Worm (Caenorhabditis elegans) whole organism, young adult: ENCODE measurements around the gene D1086.7.
A peak's percentile ranks its signal among the peaks of the same experiment; 100 is the strongest.

Experiments
- dpl-1 ChIP-seq: fragments of 150-350 bp; optimal IDR thresholded peaks from 2 replicates; lab custom pipeline; 2014; ENCODE audit warnings: missing biosample characterization, missing genetic modification reagents, missing genetic modification characterization
- gei-17 ChIP-seq: fragments of 200-800 bp; sonication (Bioruptor generic); optimal IDR thresholded peaks from 2 replicates; lab custom pipeline; 2018; ENCODE audit warnings: mild to moderate bottlenecking, missing genetic modification characterization, missing compliant biosample characterization
- hmg-1.2 ChIP-seq: fragments of 200-800 bp; sonication (Bioruptor generic); IDR thresholded peaks from 2 replicates; pipeline ENCODE4 v1.3.6; 2022; ENCODE audit warnings: missing genetic modification reagents, missing genetic modification characterization, missing compliant biosample characterization
- lin-54 ChIP-seq: fragments of 200-800 bp; sonication (Bioruptor generic); optimal IDR thresholded peaks from 2 replicates; lab custom pipeline; 2018; ENCODE audit warnings: mild to moderate bottlenecking, missing genetic modification characterization, missing compliant biosample characterization
- lsl-1 ChIP-seq: fragments of 200-800 bp; sonication (Bioruptor generic); optimal IDR thresholded peaks from 2 replicates; lab custom pipeline; 2018; ENCODE audit warnings: mild to moderate bottlenecking, missing genetic modification characterization, moderate library complexity, missing compliant biosample characterization
- nhr-80 ChIP-seq: sonication (generic microtip); optimal IDR thresholded peaks from 2 replicates; lab custom pipeline; 2016; ENCODE audit warnings: missing genetic modification characterization, missing compliant biosample characterization
- snpc-4 ChIP-seq, 5 experiments: fragments of 150-350 bp in 1 of 5; sonication (generic microtip) in 4 of 5; optimal IDR thresholded peaks; 2 replicates each; lab custom pipeline; 2014 to 2018; ENCODE audit warnings: missing genetic modification characterization in 5 of 5, missing biosample characterization in 3 of 5, antibody characterized with exemption in 2 of 5, mild to moderate bottlenecking in 2 of 5, missing compliant biosample characterization in 2 of 5, missing genotype in 2 of 5, moderate library complexity in 2 of 5, missing genetic modification reagents in 1 of 5
- ztf-26 ChIP-seq: sonication (generic microtip); optimal IDR thresholded peaks from 2 replicates; lab custom pipeline; 2017; ENCODE audit warnings: missing genetic modification characterization, missing compliant biosample characterization

D1086.7 gene

DNA sequence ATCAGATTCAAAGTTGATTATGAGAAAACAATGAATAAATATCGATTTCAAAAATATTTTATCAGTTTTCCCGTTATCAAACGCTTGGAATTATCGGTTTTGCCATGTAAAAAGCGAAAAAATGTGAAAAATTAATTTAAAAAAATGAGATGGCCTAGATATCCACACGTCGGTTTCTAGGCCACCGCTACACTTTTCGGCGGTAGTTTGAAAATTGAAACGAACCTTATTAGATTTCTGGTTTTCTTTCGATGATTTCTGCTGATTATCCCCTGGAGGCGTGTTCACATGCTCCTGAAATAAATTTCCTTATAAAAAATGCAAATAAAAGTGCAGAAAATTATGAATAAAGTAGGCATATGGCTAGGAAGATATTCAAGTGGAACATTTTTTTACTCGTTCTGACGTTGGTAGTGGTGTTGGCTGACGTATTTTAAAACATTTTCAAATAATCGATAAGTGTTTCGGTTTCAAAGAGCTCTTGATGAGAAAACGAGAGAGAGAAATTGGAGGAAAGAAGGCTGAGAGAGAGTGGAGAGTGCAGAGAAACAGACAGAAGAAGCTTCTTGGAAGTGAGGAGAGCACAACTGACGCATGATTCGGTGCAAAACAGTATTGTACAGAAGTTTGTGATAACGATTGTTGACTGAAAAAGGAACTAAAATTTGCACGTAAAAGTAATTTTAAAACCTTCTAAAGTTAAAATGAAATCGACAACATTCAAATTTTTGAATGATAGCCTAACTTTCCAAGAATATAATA lies 49.1 kb downstream of the D1086.7 start:
- TF ChIP-seq lin-54 (peak; percentile 65), snpc-4 (GFP tag; optimal IDR thresholded peaks at IDR 0.05; lab: Kevin White, UChicago) (no peak), snpc-4 (tag; optimal IDR thresholded peaks at IDR 0.05; lab: Kevin White, UChicago) (no peak), lsl-1 (peak; percentile 17), hmg-1.2 (GFP tag; lab: Robert Waterston, UW) (0 out of 2 replicates have a peak, but pooled peaks have one; percentile 17), dpl-1 (GFP tag; lab: Kevin White, UChicago) (peak; percentile 4)
- TF ChIP-seq, all 124 proteins: peak for 4

DNA sequence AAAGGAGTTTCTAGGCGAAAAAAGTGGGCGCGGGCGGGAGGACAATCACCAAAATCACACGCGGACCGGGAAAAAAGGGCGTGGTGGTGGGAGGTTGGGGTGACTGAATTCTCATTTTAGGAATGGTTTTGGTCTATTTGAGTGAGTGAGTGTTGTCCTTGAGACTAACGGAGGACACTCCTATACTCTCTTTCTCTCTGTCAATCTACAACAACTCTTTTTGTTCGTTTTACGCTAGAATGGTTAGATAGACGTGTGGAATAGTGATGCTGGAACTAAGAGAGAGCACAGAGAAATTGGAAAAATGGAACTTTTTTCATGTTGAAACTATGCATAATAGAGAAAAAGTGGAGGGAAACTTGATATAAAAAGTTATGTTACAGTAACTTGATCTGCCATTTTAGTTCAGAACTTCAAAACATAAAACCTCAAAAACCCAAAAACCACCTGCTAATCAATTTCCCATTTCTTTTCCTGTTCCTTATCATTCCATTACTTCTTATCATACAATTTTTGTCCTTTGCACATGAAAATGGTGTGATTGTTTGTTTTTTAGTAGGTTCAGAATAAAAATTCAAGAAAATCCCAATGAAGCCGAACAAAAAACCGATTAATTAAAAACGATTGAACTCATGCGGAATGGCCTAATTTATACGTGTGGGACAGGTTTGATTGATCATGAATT lies 50.8 kb downstream of the D1086.7 start:
- no peak for TF ChIP-seq ztf-26
- TF ChIP-seq nhr-80 (tag; lab: Kevin White, UChicago) = peak; percentile 39
- no peak for TF ChIP-seq gei-17 (GFP tag; lab: Kevin White, UChicago)
